Fruit fly (Drosophila melanogaster): ENCODE data around the gene CG9641.

The CG9641 gene

DNA sequence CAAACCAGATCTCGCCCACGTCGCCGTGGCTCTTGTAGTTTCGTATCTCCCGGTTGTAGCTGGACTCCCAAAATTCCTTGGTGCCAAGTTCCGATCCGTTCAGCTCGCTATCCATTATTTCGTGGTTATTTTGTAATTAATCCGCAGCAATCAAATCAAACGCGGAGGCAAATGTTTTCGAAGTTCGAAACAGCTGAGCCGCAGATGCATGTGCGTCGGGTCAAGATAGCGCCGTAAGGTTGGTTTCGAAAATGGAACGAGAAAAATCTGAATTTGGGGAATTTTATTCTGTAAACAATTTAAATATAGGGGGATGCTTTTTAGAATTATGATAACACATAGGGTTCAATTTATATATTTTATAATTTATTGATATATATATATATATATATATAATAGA, 2.4 kb upstream of the CG9641 start, which contains the start of gene CG9643 (continued):
- TF ChIP-seq unc-4 (GFP tag; IDR thresholded peaks at IDR 0.05; ENCODE audit: partially characterized antibody) (0 out of 2 replicates have a peak, but pooled peaks have one; percentile 27), CG15514 (GFP tag; optimal IDR thresholded peaks at IDR 0.05) (peak; percentile 68), CG12391 (tag; optimal IDR thresholded peaks at IDR 0.05) (no peak), phol (tag; optimal IDR thresholded peaks at IDR 0.05) (peak; percentile 33), ERR (GFP tag; optimal IDR thresholded peaks at IDR 0.05) (no peak), MESR4 (GFP tag; optimal IDR thresholded peaks at IDR 0.05) (peak; percentile 61), chn (GFP tag; optimal IDR thresholded peaks at IDR 0.05) (no peak), pzg (GFP tag; optimal IDR thresholded peaks at IDR 0.05) (peak; percentile 83), CG30020 (tag; optimal IDR thresholded peaks at IDR 0.05) (peak; percentile 96), en (GFP tag; optimal IDR thresholded peaks at IDR 0.05) (no peak), E2f1 (GFP tag; IDR thresholded peaks at IDR 0.05) (no peak), sug (tag; optimal IDR thresholded peaks at IDR 0.05) (peak; percentile 17), gsb (GFP tag; IDR thresholded peaks at IDR 0.05) (no peak), pfk (GFP tag; optimal IDR thresholded peaks at IDR 0.05) (peak; percentile 98), row (GFP tag; IDR thresholded peaks at IDR 0.05) (0 out of 3 replicates have a peak, but pooled peaks have one; percentile 18), CG1024 (GFP tag; IDR thresholded peaks at IDR 0.05) (0 out of 2 replicates have a peak, but pooled peaks have one; percentile 11), exex (tag; optimal IDR thresholded peaks at IDR 0.05) (no peak), Med (GFP tag) (peak; percentile 20), CG7786 (GFP tag; optimal IDR thresholded peaks at IDR 0.05) (no peak), BEAF-32 (GFP tag; optimal IDR thresholded peaks at IDR 0.05) (peak; percentile 19), az2 (GFP tag; optimal IDR thresholded peaks at IDR 0.05) (no peak), amos (GFP tag; IDR thresholded peaks at IDR 0.05; ENCODE audit: partially characterized antibody) (peak; percentile 29; the same call in 1 of the 2 replicates), Stat92E (GFP tag; optimal IDR thresholded peaks at IDR 0.05) (no peak), CG1603 (tag; optimal IDR thresholded peaks at IDR 0.05) (peak; percentile 100), Optix (GFP tag; IDR thresholded peaks at IDR 0.05) (no peak), zen (tag; optimal IDR thresholded peaks at IDR 0.05) (peak; percentile 19), stwl (tag; optimal IDR thresholded peaks at IDR 0.05) (peak; percentile 68), HmgZ (tag; optimal IDR thresholded peaks at IDR 0.05) (peak; percentile 7), CG10267 (tag; optimal IDR thresholded peaks at IDR 0.05) (peak; percentile 39), pum (GFP tag; optimal IDR thresholded peaks at IDR 0.05) (no peak), YL-1 (GFP tag; optimal IDR thresholded peaks at IDR 0.05) (peak; percentile 80), CG15073 (GFP tag; optimal IDR thresholded peaks at IDR 0.05) (no peak), MBD-R2 (GFP tag; IDR thresholded peaks at IDR 0.05) (peak; percentile 92), CkIIα-i1 (GFP tag; IDR thresholded peaks at IDR 0.05) (no peak), CG4328 (GFP tag; optimal IDR thresholded peaks at IDR 0.05) (no peak), Abd-B (GFP tag; optimal IDR thresholded peaks at IDR 0.05) (no peak), CG8924 (tag; optimal IDR thresholded peaks at IDR 0.05) (peak; percentile 44)

DNA sequence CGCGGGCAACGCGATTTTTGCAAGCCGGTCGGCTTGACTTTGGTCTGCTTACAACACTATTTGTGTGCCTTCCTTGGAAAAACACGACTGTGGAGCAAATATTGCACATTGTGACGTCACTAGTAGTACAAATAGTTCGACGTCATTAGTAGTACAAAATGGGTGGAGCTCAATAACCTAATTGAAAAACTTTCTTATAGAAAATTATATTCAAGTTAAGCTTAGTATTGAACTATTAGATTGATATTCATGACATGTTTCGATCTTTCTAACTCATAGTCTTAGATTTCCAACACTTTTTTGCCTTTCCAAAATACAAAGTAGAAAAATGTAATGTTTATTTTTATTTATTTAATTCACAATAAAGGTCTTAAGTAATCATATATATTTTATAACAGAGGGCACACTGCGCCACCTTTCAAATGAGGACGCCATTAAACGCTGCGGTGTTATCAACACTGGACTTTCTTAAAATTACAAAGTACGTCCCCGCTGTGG, 4.2 kb downstream of the CG9641 start, which contains the start of the genes Rrp1 and gammaTub23C:
Gene Rrp1 (minus strand): TSS at position 70 of the 498 bp plus-strand sequence.
Gene gammaTub23C (plus strand): TSS at position 453 of the 498 bp plus-strand sequence.
- TF ChIP-seq Atf6 (GFP tag; IDR thresholded peaks at IDR 0.05), result peak; percentile 80
- peak; percentile 72 for TF ChIP-seq Dad (GFP tag; optimal IDR thresholded peaks at IDR 0.05)
- no peak for TF ChIP-seq CG8478 (optimal IDR thresholded peaks at IDR 0.05)
- peak; percentile 82 for TF ChIP-seq CG15601 (tag; optimal IDR thresholded peaks at IDR 0.05)
- peak; percentile 94 for TF ChIP-seq Hr3 (GFP tag; optimal IDR thresholded peaks at IDR 0.05)
- peak; percentile 74 for TF ChIP-seq wor (GFP tag; IDR thresholded peaks at IDR 0.05)
- TF ChIP-seq CG11723 (GFP tag; optimal IDR thresholded peaks at IDR 0.05), result peak; percentile 85
- TF ChIP-seq CG16863 (GFP tag; optimal IDR thresholded peaks at IDR 0.05), result peak; percentile 44
- peak; percentile 70 for TF ChIP-seq Spps (tag; optimal IDR thresholded peaks at IDR 0.05)
- peak; percentile 63 for TF ChIP-seq CG7786 (GFP tag; optimal IDR thresholded peaks at IDR 0.05)
- TF ChIP-seq MESR4 (GFP tag; optimal IDR thresholded peaks at IDR 0.05), result peak; percentile 2
- TF ChIP-seq CG30020 (tag; optimal IDR thresholded peaks at IDR 0.05), result peak; percentile 83
- TF ChIP-seq knrl (GFP tag; IDR thresholded peaks at IDR 0.05; ENCODE audit: partially characterized antibody), result no peak
- TF ChIP-seq CG1647 (GFP tag; optimal IDR thresholded peaks at IDR 0.05), result peak; percentile 60
- peak; percentile 77 for TF ChIP-seq CG31224 (GFP tag; IDR thresholded peaks at IDR 0.05)
- no peak for TF ChIP-seq CG12769 (tag; optimal IDR thresholded peaks at IDR 0.05)
- TF ChIP-seq CG2202 (tag; optimal IDR thresholded peaks at IDR 0.05), result peak; percentile 80

Measured in whole organism, embryonic.